Worm (Caenorhabditis elegans): Measurements from ENCODE around the gene ttr-49.

DNA sequence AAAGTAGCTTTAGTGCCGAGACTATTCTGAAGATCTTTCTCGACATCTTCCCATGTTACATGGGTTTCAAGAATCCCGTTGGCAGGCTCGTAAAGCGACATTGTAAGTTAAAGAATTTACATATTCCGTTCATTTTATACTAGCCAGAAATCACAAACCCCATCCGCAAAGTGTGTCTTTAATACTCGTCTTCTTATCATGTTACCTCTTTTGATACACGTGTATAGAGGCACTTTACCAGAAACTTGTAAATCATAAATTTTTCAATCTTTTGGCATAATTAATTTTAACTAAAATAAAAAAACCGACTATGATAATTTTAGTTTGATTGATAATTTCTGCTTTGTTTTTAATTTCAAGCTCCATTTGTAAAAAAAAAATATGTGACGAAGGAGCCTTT is 14.7 kb upstream of the ttr-49 start, which contains the start of gene E02C12.6:
- TF ChIP-seq W03F9.2 (tag; optimal IDR thresholded peaks at IDR 0.05) (no peak), him-1 (tag; optimal IDR thresholded peaks at IDR 0.05) (no peak)

All from whole organism, L4/young adult.